Worm (Caenorhabditis elegans) whole organism, L1 larva: Measurements from ENCODE around the gene pigs-1.

Source experiments
- C16A3.4 ChIP-seq: fragments of 150-350 bp; optimal IDR thresholded peaks from 2 replicates; lab custom pipeline; 2014; ENCODE audit warnings: missing biosample characterization, missing genetic modification characterization
- C34B4.2 ChIP-seq: sonication (generic microtip); optimal IDR thresholded peaks from 2 replicates; lab custom pipeline; 2017; ENCODE audit warnings: mild to moderate bottlenecking, missing genetic modification characterization, missing compliant biosample characterization
- aha-1 ChIP-seq: fragments of 150-350 bp; optimal IDR thresholded peaks from 2 replicates; lab custom pipeline; 2014; ENCODE audit warnings: missing biosample characterization, missing genetic modification characterization
- blmp-1 ChIP-seq: fragments of 150-350 bp; optimal IDR thresholded peaks from 2 replicates; lab custom pipeline; 2014; ENCODE audit warnings: missing biosample characterization, missing genetic modification characterization
- ceh-63 ChIP-seq: fragments of 200-800 bp; sonication (Bioruptor generic); optimal IDR thresholded peaks from 2 replicates; lab custom pipeline; 2018; ENCODE audit warnings: mild to moderate bottlenecking, missing genetic modification characterization, missing compliant biosample characterization
- ceh-8 ChIP-seq: fragments of 200-800 bp; sonication (Bioruptor generic); optimal IDR thresholded peaks from 2 replicates; lab custom pipeline; 2018; ENCODE audit warnings: mild to moderate bottlenecking, missing genetic modification characterization, moderate library complexity, missing compliant biosample characterization
- ceh-82 ChIP-seq, 3 experiments: fragments of 150-350 bp in 1 of 3; sonication (generic microtip) in 2 of 3; optimal IDR thresholded peaks; 2 replicates each; lab custom pipeline; 2014 to 2017; ENCODE audit warnings: missing biosample characterization in 3 of 3, missing genetic modification characterization in 3 of 3
- ceh-88 ChIP-seq: fragments of 200-800 bp; sonication (Bioruptor generic); IDR thresholded peaks from 2 replicates; pipeline ENCODE4 v1.3.6; 2022; ENCODE audit warnings: missing genetic modification characterization, missing compliant biosample characterization
- ces-1 ChIP-seq: fragments of 150-350 bp; optimal IDR thresholded peaks from 2 replicates; lab custom pipeline; 2014; ENCODE audit warnings: missing biosample characterization, missing genetic modification reagents, missing genetic modification characterization
- dsc-1 ChIP-seq: sonication (generic microtip); optimal IDR thresholded peaks from 2 replicates; lab custom pipeline; 2016; ENCODE audit warnings: mild to moderate bottlenecking, missing genetic modification characterization, missing compliant biosample characterization
- egl-13 ChIP-seq: sonication (generic microtip); optimal IDR thresholded peaks from 2 replicates; lab custom pipeline; 2016; ENCODE audit warnings: missing genotype, missing genetic modification reagents, missing genetic modification characterization, missing compliant biosample characterization
- egl-27 ChIP-seq, 2 experiments: fragments of 150-350 bp in 1 of 2; sonication (generic microtip); optimal IDR thresholded peaks; 3 replicates each; lab custom pipeline; 2017 to 2018; ENCODE audit warnings: missing biosample characterization in 2 of 2, missing genetic modification characterization in 2 of 2, missing genetic modification reagents in 2 of 2
- elt-3 ChIP-seq, 6 experiments: fragments of 150-350 bp in 1 of 6; sonication (generic microtip); optimal IDR thresholded peaks; 2 replicates each; lab custom pipeline; 2017 to 2018; ENCODE audit warnings: missing biosample characterization in 6 of 6, missing genetic modification characterization in 6 of 6, inconsistent platforms in 1 of 6
- fkh-10 ChIP-seq: sonication (generic microtip); optimal IDR thresholded peaks from 2 replicates; lab custom pipeline; 2017; ENCODE audit warnings: missing biosample characterization, missing genetic modification reagents, missing genetic modification characterization
- fkh-8 ChIP-seq: sonication (generic microtip); optimal IDR thresholded peaks from 2 replicates; lab custom pipeline; 2016; ENCODE audit warnings: mild to moderate bottlenecking, missing genetic modification characterization, missing compliant biosample characterization
- grh-1 ChIP-seq: fragments of 200-800 bp; sonication (Bioruptor generic); IDR thresholded peaks from 2 replicates; pipeline ENCODE4 v1.3.6; 2022; ENCODE audit warnings: missing genetic modification reagents, missing genetic modification characterization, missing compliant biosample characterization
- hlh-17 ChIP-seq: fragments of 200-800 bp; sonication (Bioruptor generic); optimal IDR thresholded peaks from 2 replicates; lab custom pipeline; 2018; ENCODE audit warnings: missing genetic modification characterization, mild to moderate bottlenecking, missing compliant biosample characterization, moderate library complexity, borderline replicate concordance
- hlh-4 ChIP-seq: sonication (generic microtip); optimal IDR thresholded peaks from 2 replicates; lab custom pipeline; 2016; ENCODE audit warnings: mild to moderate bottlenecking, missing genetic modification characterization, missing compliant biosample characterization
- hpl-2 ChIP-seq: fragments of 150-350 bp; optimal IDR thresholded peaks from 2 replicates; lab custom pipeline; 2014; ENCODE audit warnings: missing biosample characterization, missing genetic modification reagents, missing genetic modification characterization
- jun-1 ChIP-seq: fragments of 150-350 bp; optimal IDR thresholded peaks from 2 replicates; lab custom pipeline; 2014; ENCODE audit warnings: missing biosample characterization, missing genetic modification reagents, missing genetic modification characterization
- lin-15B ChIP-seq: fragments of 150-350 bp; sonication (generic microtip); optimal IDR thresholded peaks from 3 replicates; lab custom pipeline; 2014; ENCODE audit warnings: missing biosample characterization, missing genetic modification characterization
- mdl-1 ChIP-seq, 2 experiments: fragments of 150-350 bp; optimal IDR thresholded peaks; 2 replicates each; lab custom pipeline; 2014 to 2017; ENCODE audit warnings: missing biosample characterization in 2 of 2, missing genetic modification characterization in 2 of 2, inconsistent platforms in 1 of 2
- mef-2 ChIP-seq: fragments of 150-350 bp; optimal IDR thresholded peaks from 2 replicates; lab custom pipeline; 2014; ENCODE audit warnings: missing biosample characterization, missing genetic modification characterization
- nhr-20 ChIP-seq: sonication (generic microtip); optimal IDR thresholded peaks from 2 replicates; lab custom pipeline; 2016; ENCODE audit warnings: mild to moderate bottlenecking, missing genetic modification characterization, missing compliant biosample characterization
- nhr-237 ChIP-seq: fragments of 150-350 bp; optimal IDR thresholded peaks from 2 replicates; lab custom pipeline; 2014; ENCODE audit warnings: missing biosample characterization, missing genetic modification characterization
- nhr-47 ChIP-seq: sonication (generic microtip); optimal IDR thresholded peaks from 2 replicates; lab custom pipeline; 2016; ENCODE audit warnings: mild to moderate bottlenecking, missing genetic modification characterization, moderate library complexity, missing compliant biosample characterization
- nhr-71 ChIP-seq: sonication (generic microtip); optimal IDR thresholded peaks from 2 replicates; lab custom pipeline; 2016; ENCODE audit warnings: mild to moderate bottlenecking, missing genetic modification characterization, moderate library complexity, missing compliant biosample characterization
- nhr-76 ChIP-seq: sonication (generic microtip); optimal IDR thresholded peaks from 2 replicates; lab custom pipeline; 2017; ENCODE audit warnings: missing biosample characterization, missing genetic modification characterization
- nhr-84 ChIP-seq: sonication (generic microtip); optimal IDR thresholded peaks from 2 replicates; lab custom pipeline; 2017; ENCODE audit warnings: missing biosample characterization, missing genetic modification characterization
- nhr-85 ChIP-seq: sonication (generic microtip); peaks from one replicate; lab custom pipeline; 2016; ENCODE audit warnings: missing genetic modification characterization, inconsistent platforms, missing compliant biosample characterization
- nhr-90 ChIP-seq: sonication (generic microtip); optimal IDR thresholded peaks from 2 replicates; lab custom pipeline; 2016; ENCODE audit warnings: mild to moderate bottlenecking, missing genetic modification characterization, missing compliant biosample characterization; ENCODE audit not compliant: poor library complexity
- pqm-1 ChIP-seq: sonication (generic microtip); optimal IDR thresholded peaks from 3 replicates; lab custom pipeline; 2017; ENCODE audit warnings: missing biosample characterization, missing genetic modification characterization
- sup-37 ChIP-seq: fragments of 200-800 bp; sonication (Bioruptor generic); optimal IDR thresholded peaks from 2 replicates; lab custom pipeline; 2018; ENCODE audit warnings: mild to moderate bottlenecking, missing genetic modification characterization, missing compliant biosample characterization
- unc-130 ChIP-seq: fragments of 150-350 bp; optimal IDR thresholded peaks from 2 replicates; lab custom pipeline; 2017; ENCODE audit warnings: missing biosample characterization, missing genetic modification characterization, inconsistent platforms
- unc-30 ChIP-seq: sonication (generic microtip); optimal IDR thresholded peaks from 2 replicates; lab custom pipeline; 2017; ENCODE audit warnings: missing biosample characterization, missing genetic modification characterization
- unc-62 ChIP-seq: fragments of 150-350 bp; optimal IDR thresholded peaks from 2 replicates; lab custom pipeline; 2014; ENCODE audit warnings: missing biosample characterization, missing genetic modification reagents, missing genetic modification characterization
- unc-86 ChIP-seq: sonication (generic microtip); optimal IDR thresholded peaks from 2 replicates; lab custom pipeline; 2016; ENCODE audit warnings: missing genetic modification characterization, missing compliant biosample characterization
- vab-15 ChIP-seq: sonication (generic microtip); optimal IDR thresholded peaks from 2 replicates; lab custom pipeline; 2017; ENCODE audit warnings: missing genotype, mild to moderate bottlenecking, missing genetic modification characterization, missing compliant biosample characterization
- xbp-1 ChIP-seq: sonication (generic microtip); optimal IDR thresholded peaks from 2 replicates; lab custom pipeline; 2016; ENCODE audit warnings: missing genetic modification characterization, missing compliant biosample characterization

pigs-1 gene

DNA sequence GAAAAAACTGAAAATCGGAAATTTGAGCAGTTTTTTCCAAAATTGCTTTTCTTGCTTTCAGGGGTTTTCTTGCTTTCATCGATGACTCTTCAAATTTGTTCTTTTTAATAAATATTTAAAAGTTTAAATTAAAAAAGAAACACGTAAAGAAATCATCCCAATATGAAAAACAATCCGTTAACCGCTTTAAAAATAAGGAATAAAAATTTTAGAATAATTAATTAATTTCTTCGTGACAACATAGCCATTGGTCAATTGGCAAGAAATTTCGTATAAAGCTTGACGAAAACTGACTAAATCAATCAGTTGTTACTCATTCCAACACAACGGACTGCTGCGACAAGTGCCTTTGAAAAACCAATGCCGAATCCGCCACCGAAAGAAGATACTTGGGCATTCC lies 36.3 kb downstream of the pigs-1 start, which contains the start of gene nsph-3.2:
nsph-3.2 (plus strand) TSS at position 301 of the 400 bp plus-strand sequence.
- no peak for TF ChIP-seq hlh-17 (GFP tag; lab: Kevin White, UChicago)
- TF ChIP-seq ceh-63 (GFP tag; lab: Kevin White, UChicago) = no peak
- TF ChIP-seq fkh-10 (GFP tag; lab: Kevin White, UChicago) = no peak
- TF ChIP-seq nhr-71 (tag; lab: Kevin White, UChicago) = no peak
- no peak for TF ChIP-seq elt-3 (tag; optimal IDR thresholded peaks at IDR 0.05; lab: Kevin White, UChicago)
- TF ChIP-seq jun-1 (tag; lab: Kevin White, UChicago) = no peak
- TF ChIP-seq fkh-8 = no peak
- no peak for TF ChIP-seq blmp-1
- no peak for TF ChIP-seq unc-30 (tag; lab: Kevin White, UChicago)
- no peak for TF ChIP-seq ceh-82 (tag; optimal IDR thresholded peaks at IDR 0.05; lab: Kevin White, UChicago)
- no peak for TF ChIP-seq unc-62 (GFP tag; lab: Kevin White, UChicago)
- no peak for TF ChIP-seq nhr-47 (tag; lab: Kevin White, UChicago)
- TF ChIP-seq ceh-8 (GFP tag; lab: Kevin White, UChicago) = no peak
- no peak for TF ChIP-seq hpl-2 (GFP tag; lab: Kevin White, UChicago)
- TF ChIP-seq nhr-90 = no peak
- TF ChIP-seq xbp-1 = no peak
- no peak for TF ChIP-seq nhr-84 (tag; lab: Kevin White, UChicago)
- TF ChIP-seq, all 84 proteins: peak for 0

DNA sequence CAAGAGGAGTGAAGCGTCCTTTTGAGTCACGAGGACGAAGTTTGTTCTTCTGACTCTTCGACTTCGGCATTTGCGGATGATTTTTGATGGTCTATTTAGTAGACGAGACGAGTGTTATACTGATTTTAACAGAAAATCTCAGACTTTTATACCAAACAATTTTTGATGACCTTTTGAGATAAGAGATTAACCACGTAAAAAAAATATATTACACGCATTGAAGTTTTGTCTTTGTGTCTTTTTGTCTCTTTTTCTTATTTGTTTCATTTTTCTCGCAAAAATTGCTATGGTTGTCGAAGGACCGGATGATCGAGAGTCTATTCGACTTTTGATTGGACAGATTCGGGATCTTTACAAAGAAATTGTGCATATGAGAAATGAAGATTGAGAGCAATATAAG lies 37.4 kb downstream of the pigs-1 start, which contains the start of gene spch-1:
spch-1 (minus strand) TSS at position 101 of the 400 bp plus-strand sequence.
- TF ChIP-seq dsc-1 (tag; lab: Kevin White, UChicago) = no peak
- no peak for TF ChIP-seq nhr-85 (tag; lab: Kevin White, UChicago)
- no peak for TF ChIP-seq ceh-82 (tag; optimal IDR thresholded peaks at IDR 0.05; lab: Kevin White, UChicago)
- no peak for TF ChIP-seq sup-37 (GFP tag; lab: Kevin White, UChicago)
- no peak for TF ChIP-seq jun-1 (tag; lab: Kevin White, UChicago)
- no peak for TF ChIP-seq pqm-1 (tag; lab: Kevin White, UChicago)
- no peak for TF ChIP-seq C16A3.4 (tag; lab: Kevin White, UChicago)
- no peak for TF ChIP-seq ceh-63 (GFP tag; lab: Kevin White, UChicago)
- TF ChIP-seq hlh-4 (tag; lab: Kevin White, UChicago) = no peak
- no peak for TF ChIP-seq nhr-237 (tag; lab: Kevin White, UChicago)
- no peak for TF ChIP-seq unc-130 (tag; lab: Kevin White, UChicago)

DNA sequence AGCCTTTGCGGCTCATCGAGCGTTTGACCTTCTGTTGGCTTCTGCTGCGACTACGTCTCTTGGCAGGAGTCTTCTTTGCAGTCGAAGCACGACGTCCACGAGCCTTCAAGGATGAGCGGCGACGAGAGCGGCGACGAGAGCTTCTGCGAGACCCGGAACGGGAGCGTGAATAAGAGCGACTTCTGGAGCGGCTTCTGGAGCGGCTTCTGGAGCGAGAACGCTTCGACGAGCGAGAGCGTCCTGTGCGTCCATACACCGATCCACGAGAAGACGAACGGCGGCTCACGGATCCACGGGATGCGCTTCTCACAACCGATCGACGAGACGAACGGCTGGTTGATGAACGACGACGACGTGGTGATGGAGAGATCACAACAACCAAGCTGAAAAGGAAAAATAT lies 38.0 kb downstream of the pigs-1 start:
- TF ChIP-seq nhr-237 (tag; lab: Kevin White, UChicago) (no peak), C34B4.2 (tag; lab: Kevin White, UChicago) (no peak), ces-1 (GFP tag; lab: Kevin White, UChicago) (no peak), nhr-76 (tag; lab: Kevin White, UChicago) (no peak), mdl-1 (tag; optimal IDR thresholded peaks at IDR 0.05; lab: Kevin White, UChicago) (no peak), unc-30 (tag; lab: Kevin White, UChicago) (no peak), nhr-20 (tag; lab: Kevin White, UChicago) (no peak), egl-27 (tag; optimal IDR thresholded peaks at IDR 0.05; lab: Kevin White, UChicago) (no peak), aha-1 (tag; lab: Kevin White, UChicago) (no peak), lin-15B (no peak), C16A3.4 (tag; lab: Kevin White, UChicago) (no peak), unc-86 (tag; lab: Kevin White, UChicago) (no peak), mef-2 (tag; lab: Kevin White, UChicago) (no peak), vab-15 (no peak), egl-13 (no peak), ceh-88 (GFP tag; lab: Robert Waterston, UW) (no peak), hpl-2 (GFP tag; lab: Kevin White, UChicago) (no peak), xbp-1 (no peak), pqm-1 (tag; lab: Kevin White, UChicago) (no peak), grh-1 (no peak)
